Worm (Caenorhabditis elegans) whole organism, L2 larva: ENCODE results near the gene fzo-1.

Experiments used
- aly-2 ChIP-seq: fragments of 150-350 bp; optimal IDR thresholded peaks from 2 replicates; lab custom pipeline; 2014; ENCODE audit warnings: missing biosample characterization, missing genetic modification characterization
- ama-1 ChIP-seq: fragments of 150-350 bp; optimal IDR thresholded peaks from 2 replicates; lab custom pipeline; 2018; ENCODE audit warnings: inconsistent platforms
- blmp-1 ChIP-seq: sonication (generic microtip); optimal IDR thresholded peaks from 2 replicates; lab custom pipeline; 2017; ENCODE audit warnings: missing genetic modification characterization, mild to moderate bottlenecking, missing compliant biosample characterization, antibody characterized with exemption, moderate library complexity; ENCODE audit not compliant: insufficient read depth
- egl-27 ChIP-seq: sonication (generic microtip); optimal IDR thresholded peaks from 3 replicates; lab custom pipeline; 2017; ENCODE audit warnings: missing biosample characterization, missing genetic modification reagents, missing genetic modification characterization
- lin-39 ChIP-seq: fragments of 150-350 bp; optimal IDR thresholded peaks from 2 replicates; lab custom pipeline; 2014; ENCODE audit warnings: missing biosample characterization, missing genetic modification reagents, missing genetic modification characterization
- nhr-11 ChIP-seq: fragments of 150-350 bp; optimal IDR thresholded peaks from 2 replicates; lab custom pipeline; 2014; ENCODE audit warnings: missing biosample characterization, missing genetic modification characterization
- nhr-129 ChIP-seq: fragments of 150-350 bp; optimal IDR thresholded peaks from 2 replicates; lab custom pipeline; 2014; ENCODE audit warnings: missing biosample characterization, missing genetic modification characterization
- snpc-4 ChIP-seq: fragments of 150-350 bp; optimal IDR thresholded peaks from 2 replicates; lab custom pipeline; 2014; ENCODE audit warnings: missing biosample characterization, missing genetic modification characterization
- unc-55 ChIP-seq: fragments of 150-350 bp; sonication (generic microtip); optimal IDR thresholded peaks from 3 replicates; lab custom pipeline; 2014; ENCODE audit warnings: missing biosample characterization, missing genetic modification reagents, missing genetic modification characterization
- unc-62 ChIP-seq: fragments of 150-350 bp; optimal IDR thresholded peaks from 2 replicates; lab custom pipeline; 2014; ENCODE audit warnings: missing biosample characterization, missing genetic modification reagents, missing genetic modification characterization

- TF ChIP-seq unc-62 (GFP tag; lab: Kevin White, UChicago) (no peak), lin-39 (no peak), aly-2 (no peak), ama-1 (no peak), snpc-4 (no peak), egl-27 (no peak), nhr-129 (no peak), blmp-1 (tag; lab: Kevin White, UChicago) (no peak), unc-55 (GFP tag; lab: Kevin White, UChicago) (no peak), nhr-11 (tag; lab: Kevin White, UChicago) (no peak)
These were observed 40.0 kb upstream of the fzo-1 start, which contains the start of gene F55C12.6 for ce11 chrII:5876053-5876452.
